Worm (Caenorhabditis elegans): ENCODE measurements around the gene F41G3.19.

- TF ChIP-seq elt-3 (tag; optimal IDR thresholded peaks at IDR 0.05) (no peak), ama-1 (optimal IDR thresholded peaks at IDR 0.05) (no peak), Y55F3AM.14 (GFP tag; optimal IDR thresholded peaks at IDR 0.05) (no peak), nhr-11 (tag; optimal IDR thresholded peaks at IDR 0.05) (no peak), lin-13 (GFP tag; optimal IDR thresholded peaks at IDR 0.05) (no peak), ztf-1 (GFP tag; conservative IDR thresholded peaks at IDR 0.05) (no peak), ceh-16 (tag; optimal IDR thresholded peaks at IDR 0.05) (no peak), fos-1 (tag; optimal IDR thresholded peaks at IDR 0.05) (no peak), skn-1 (tag; optimal IDR thresholded peaks at IDR 0.05) (no peak), unc-62 (GFP tag; optimal IDR thresholded peaks at IDR 0.05) (no peak), egl-27 (tag; optimal IDR thresholded peaks at IDR 0.05) (no peak)
Measured at ce11 chrII:6770030-6770429, 18.1 kb upstream of the F41G3.19 start.
